Worm (Caenorhabditis elegans): ENCODE measurements around the gene srsx-35.

Gene srsx-35

ce11 chrV:20711733-20712132 is 30.5 kb downstream of the srsx-35 start (continued):
- TF ChIP-seq fkh-8 (tag; optimal IDR thresholded peaks at IDR 0.05), result no peak
- TF ChIP-seq tbx-2 (tag; optimal IDR thresholded peaks at IDR 0.05), result peak; percentile 34
- no peak for TF ChIP-seq nhr-76 (tag; optimal IDR thresholded peaks at IDR 0.05)
- TF ChIP-seq nhr-47 (tag; optimal IDR thresholded peaks at IDR 0.05), result peak; percentile 32
- TF ChIP-seq nhr-12 (tag; optimal IDR thresholded peaks at IDR 0.05), result no peak
- TF ChIP-seq grh-1 (GFP tag; IDR thresholded peaks at IDR 0.05), result no peak
- peak; percentile 74 for TF ChIP-seq ztf-4 (tag; optimal IDR thresholded peaks at IDR 0.05)
- TF ChIP-seq unc-30 (tag; optimal IDR thresholded peaks at IDR 0.05), result no peak
- TF ChIP-seq hlh-17 (GFP tag; optimal IDR thresholded peaks at IDR 0.05; ENCODE audit: borderline replicate concordance), result no peak
- no peak for TF ChIP-seq unc-86 (tag; optimal IDR thresholded peaks at IDR 0.05)
- peak; percentile 4 for TF ChIP-seq aly-2 (tag; optimal IDR thresholded peaks at IDR 0.05)
- TF ChIP-seq unc-98 (GFP tag; IDR thresholded peaks at IDR 0.05), result no peak
- no peak for TF ChIP-seq pag-3 (tag; optimal IDR thresholded peaks at IDR 0.05; ENCODE audit: borderline replicate concordance, insufficient read depth)
- TF ChIP-seq egl-13 (tag; optimal IDR thresholded peaks at IDR 0.05), result peak; percentile 18
- no peak for TF ChIP-seq ztf-11 (tag; optimal IDR thresholded peaks at IDR 0.05)
- TF ChIP-seq nhr-237 (tag; optimal IDR thresholded peaks at IDR 0.05), result no peak
- TF ChIP-seq vab-15 (tag; optimal IDR thresholded peaks at IDR 0.05), result no peak
- peak; percentile 53 for TF ChIP-seq unc-130 (tag; optimal IDR thresholded peaks at IDR 0.05)
- no peak for TF ChIP-seq tlp-1 (tag; optimal IDR thresholded peaks at IDR 0.05)
- TF ChIP-seq swsn-7 (tag; optimal IDR thresholded peaks at IDR 0.05), result peak; percentile 54
- TF ChIP-seq ama-1 (optimal IDR thresholded peaks at IDR 0.05), result peak; percentile 23
- TF ChIP-seq nhr-28 (tag; optimal IDR thresholded peaks at IDR 0.05), result no peak
- peak; percentile 22 for TF ChIP-seq lin-39 (tag; optimal IDR thresholded peaks at IDR 0.05)
- no peak for TF ChIP-seq C04F5.9 (tag; optimal IDR thresholded peaks at IDR 0.05)
- TF ChIP-seq nhr-20 (tag; optimal IDR thresholded peaks at IDR 0.05), result peak; percentile 30
- TF ChIP-seq mdl-1 (tag; optimal IDR thresholded peaks at IDR 0.05), result peak in 1 of 2 experiments; percentile 49
- no peak for TF ChIP-seq hpl-2 (GFP tag; optimal IDR thresholded peaks at IDR 0.05)
- TF ChIP-seq pax-3 (tag; optimal IDR thresholded peaks at IDR 0.05), result no peak
- peak; percentile 44 for TF ChIP-seq skn-1 (tag; optimal IDR thresholded peaks at IDR 0.05)
- TF ChIP-seq nhr-71 (tag; optimal IDR thresholded peaks at IDR 0.05), result peak; percentile 78
- TF ChIP-seq ces-1 (GFP tag; optimal IDR thresholded peaks at IDR 0.05), result no peak

- TF ChIP-seq egl-27 (tag; optimal IDR thresholded peaks at IDR 0.05) (no peak), mep-1 (tag; optimal IDR thresholded peaks at IDR 0.05) (no peak), lsy-2 (tag; optimal IDR thresholded peaks at IDR 0.05) (peak in 1 of 2 experiments; percentile 23), ceh-88 (GFP tag; IDR thresholded peaks at IDR 0.05) (no peak), unc-86 (tag; optimal IDR thresholded peaks at IDR 0.05) (no peak), ceh-82 (tag; optimal IDR thresholded peaks at IDR 0.05) (no peak), vab-15 (tag; optimal IDR thresholded peaks at IDR 0.05) (no peak), skn-1 (tag; optimal IDR thresholded peaks at IDR 0.05) (no peak), Y116A8C.19 (tag; optimal IDR thresholded peaks at IDR 0.05; ENCODE audit: borderline replicate concordance) (no peak), nhr-19 (GFP tag; conservative IDR thresholded peaks at IDR 0.05) (peak; percentile 66), efl-3 (GFP tag; optimal IDR thresholded peaks at IDR 0.05) (no peak), nhr-28 (tag; optimal IDR thresholded peaks at IDR 0.05) (no peak), nhr-20 (tag; optimal IDR thresholded peaks at IDR 0.05) (peak; percentile 87), efl-1 (optimal IDR thresholded peaks at IDR 0.05) (peak in 1 of 2 experiments; percentile 3), efl-1 (GFP tag; optimal IDR thresholded peaks at IDR 0.05 in 1 of 2) (peak in 1 of 2 experiments; percentile 92), lin-13 (GFP tag; optimal IDR thresholded peaks at IDR 0.05) (no peak), hlh-17 (GFP tag; optimal IDR thresholded peaks at IDR 0.05; ENCODE audit: borderline replicate concordance) (no peak), nhr-77 (tag; optimal IDR thresholded peaks at IDR 0.05) (no peak), C04F5.9 (tag; optimal IDR thresholded peaks at IDR 0.05) (peak; percentile 10), tbx-2 (tag; optimal IDR thresholded peaks at IDR 0.05) (peak; percentile 20), lir-3 (tag; optimal IDR thresholded peaks at IDR 0.05; ENCODE audit: poor library complexity) (no peak), nhr-85 (tag) (peak; percentile 65), ceh-63 (GFP tag; optimal IDR thresholded peaks at IDR 0.05) (no peak), tlp-1 (tag; optimal IDR thresholded peaks at IDR 0.05) (no peak), elt-2 (tag; optimal IDR thresholded peaks at IDR 0.05) (peak; percentile 94), snpc-4 (tag; optimal IDR thresholded peaks at IDR 0.05) (no peak), irx-1 (tag; optimal IDR thresholded peaks at IDR 0.05) (peak; percentile 18), lin-14 (GFP tag; optimal IDR thresholded peaks at IDR 0.05) (no peak), rnt-1 (tag; optimal IDR thresholded peaks at IDR 0.05) (no peak), unc-30 (tag; optimal IDR thresholded peaks at IDR 0.05) (no peak)
These were observed 31.2 kb downstream of the srsx-35 start for ce11 chrV:20712318-20712993.

Data from whole organism, L1 larva.